Fruit fly (Drosophila melanogaster) whole organism, embryonic: ENCODE data around the gene Cortactin.
A peak's percentile ranks its signal among the peaks of the same experiment; 100 is the strongest.

ENCODE experiments used
- Antp ChIP-seq: fragments of 200-800 bp; sonication (Bioruptor generic); optimal IDR thresholded peaks from 3 replicates; lab custom pipeline; 2016; ENCODE audit warnings: missing biosample characterization, missing genetic modification characterization
- Asciz ChIP-seq: fragments of 200-800 bp; sonication (Bioruptor generic); optimal IDR thresholded peaks from 2 replicates; lab custom pipeline; 2017; ENCODE audit warnings: missing biosample characterization, mild to moderate bottlenecking, missing genetic modification characterization, missing genetic modification reagents
- Atf3 ChIP-seq: fragments of 200-800 bp; sonication (Bioruptor generic); optimal IDR thresholded peaks from 3 replicates; lab custom pipeline; 2016; ENCODE audit warnings: missing biosample characterization, missing genetic modification characterization
- CG11723 ChIP-seq: fragments of 200-800 bp; sonication (Bioruptor generic); optimal IDR thresholded peaks from 2 replicates; lab custom pipeline; 2017; ENCODE audit warnings: missing biosample characterization, mild to moderate bottlenecking, missing genetic modification characterization
- CG14050 ChIP-seq: fragments of 200-800 bp; sonication (Bioruptor generic); IDR thresholded peaks from 3 replicates; pipeline ENCODE4 v1.3.6; 2022; ENCODE audit warnings: missing biosample characterization, missing genetic modification characterization
- CG15601 ChIP-seq: fragments of 200-800 bp; sonication (Bioruptor generic); optimal IDR thresholded peaks from 3 replicates; lab custom pipeline; 2019; ENCODE audit warnings: missing biosample characterization, mild to moderate bottlenecking, missing genetic modification characterization, moderate library complexity
- CG16813 ChIP-seq: fragments of 200-800 bp; sonication (Bioruptor generic); IDR thresholded peaks from 3 replicates; pipeline ENCODE4 v1.3.6; 2022; ENCODE audit warnings: missing biosample characterization, missing genetic modification characterization; ENCODE audit not compliant: partially characterized antibody
- CG17186 ChIP-seq: fragments of 200-800 bp; sonication (Bioruptor generic); optimal IDR thresholded peaks from 3 replicates; lab custom pipeline; 2017; ENCODE audit warnings: missing biosample characterization, missing genetic modification reagents, missing genetic modification characterization
- CG17568 ChIP-seq: fragments of 200-800 bp; sonication (Bioruptor generic); optimal IDR thresholded peaks from 2 replicates; lab custom pipeline; 2018; ENCODE audit warnings: missing biosample characterization, mild to moderate bottlenecking, missing genetic modification characterization, moderate library complexity
- CG17612 ChIP-seq: fragments of 200-800 bp; sonication (Bioruptor generic); IDR thresholded peaks from 2 replicates; pipeline ENCODE4 v1.3.6; 2022; ENCODE audit warnings: missing biosample characterization, missing genetic modification characterization
- CG2129 ChIP-seq: fragments of 200-800 bp; sonication (Bioruptor generic); IDR thresholded peaks from 2 replicates; pipeline ENCODE4 v1.3.6; 2022; ENCODE audit warnings: missing biosample characterization, missing genetic modification characterization; ENCODE audit not compliant: partially characterized antibody
- CG2678 ChIP-seq: fragments of 200-800 bp; sonication (Bioruptor generic); optimal IDR thresholded peaks from 3 replicates; lab custom pipeline; 2019; ENCODE audit warnings: missing biosample characterization, mild to moderate bottlenecking, missing genetic modification characterization, moderate library complexity
- CG2712 ChIP-seq: fragments of 200-800 bp; optimal IDR thresholded peaks from 3 replicates; lab custom pipeline; 2019; ENCODE audit warnings: missing biosample characterization, mild to moderate bottlenecking, missing genetic modification characterization, moderate library complexity
- CG31388 ChIP-seq: fragments of 200-800 bp; sonication (Bioruptor generic); optimal IDR thresholded peaks from 2 replicates; lab custom pipeline; 2016; ENCODE audit warnings: missing biosample characterization, missing genetic modification characterization
- CG42726 ChIP-seq: fragments of 200-800 bp; sonication (Bioruptor generic); IDR thresholded peaks from 2 replicates; pipeline ENCODE4 v1.3.6; 2022; ENCODE audit warnings: missing biosample characterization, missing genetic modification characterization; ENCODE audit not compliant: partially characterized antibody
- CG4282 ChIP-seq: fragments of 200-800 bp; sonication (Bioruptor generic); optimal IDR thresholded peaks from 2 replicates; lab custom pipeline; 2016; ENCODE audit warnings: missing biosample characterization, missing genetic modification characterization
- CG4328 ChIP-seq: fragments of 200-800 bp; sonication (Bioruptor generic); optimal IDR thresholded peaks from 3 replicates; lab custom pipeline; 2017; ENCODE audit warnings: missing biosample characterization, missing genetic modification reagents, missing genetic modification characterization
- CG9797 ChIP-seq: fragments of 200-800 bp; sonication (Bioruptor generic); optimal IDR thresholded peaks from 3 replicates; lab custom pipeline; 2018; ENCODE audit warnings: missing biosample characterization, mild to moderate bottlenecking, missing genetic modification characterization
- CrebB ChIP-seq: fragments of 200-800 bp; sonication (Bioruptor generic); optimal IDR thresholded peaks from 3 replicates; lab custom pipeline; 2018; ENCODE audit warnings: missing biosample characterization, mild to moderate bottlenecking, missing genetic modification characterization
- Dad ChIP-seq: fragments of 200-800 bp; sonication (Bioruptor generic); optimal IDR thresholded peaks from 3 replicates; lab custom pipeline; 2016; ENCODE audit warnings: missing biosample characterization, missing genetic modification characterization
- Dek ChIP-seq: fragments of 200-800 bp; sonication (Bioruptor generic); optimal IDR thresholded peaks from 3 replicates; lab custom pipeline; 2019; ENCODE audit warnings: missing biosample characterization, mild to moderate bottlenecking, missing genetic modification characterization, moderate library complexity
- Dip2 ChIP-seq: fragments of 200-800 bp; sonication (Bioruptor generic); IDR thresholded peaks from 2 replicates; pipeline ENCODE4 v1.3.6; 2022; ENCODE audit warnings: missing biosample characterization, missing genetic modification characterization
- Dref ChIP-seq: fragments of 200-800 bp; sonication (Bioruptor generic); IDR thresholded peaks from 2 replicates; pipeline ENCODE4 v1.3.6; 2022; ENCODE audit warnings: missing biosample characterization, missing genetic modification characterization
- E2f2 ChIP-seq: fragments of 200-800 bp; sonication (Bioruptor generic); IDR thresholded peaks from 2 replicates; pipeline ENCODE4 v1.3.6; 2022; ENCODE audit warnings: missing biosample characterization, missing genetic modification characterization
- Eip74EF ChIP-seq, 2 experiments: fragments of 200-800 bp in 1 of 2; fragments of >200 bp in 1 of 2; sonication (Bioruptor generic) in 1 of 2; optimal IDR thresholded peaks; 2 replicates each; lab custom pipeline; 2017 to 2019; ENCODE audit warnings: missing biosample characterization in 2 of 2, missing genetic modification characterization in 2 of 2, mild to moderate bottlenecking in 1 of 2, moderate library complexity in 1 of 2
- Elba2 ChIP-seq: fragments of 200-800 bp; sonication (Bioruptor generic); optimal IDR thresholded peaks from 3 replicates; lab custom pipeline; 2016; ENCODE audit warnings: missing biosample characterization, missing genetic modification characterization
- Ets65A ChIP-seq: fragments of 200-800 bp; sonication (Bioruptor generic); peaks from one replicate; lab custom pipeline; 2016; ENCODE audit warnings: missing biosample characterization, missing genetic modification characterization
- H15 ChIP-seq: fragments of 200-800 bp; sonication (Bioruptor generic); IDR thresholded peaks from 3 replicates; pipeline ENCODE4 v1.3.6; 2022; ENCODE audit warnings: missing biosample characterization, missing genetic modification characterization
- MTF-1 ChIP-seq: fragments of 200-800 bp; sonication (Bioruptor generic); optimal IDR thresholded peaks from 2 replicates; lab custom pipeline; 2018; ENCODE audit warnings: missing biosample characterization, mild to moderate bottlenecking, missing genetic modification characterization, borderline replicate concordance
- PHDP ChIP-seq: fragments of 200-800 bp; sonication (Bioruptor generic); optimal IDR thresholded peaks from 3 replicates; lab custom pipeline; 2018; ENCODE audit warnings: missing biosample characterization, mild to moderate bottlenecking, missing genetic modification characterization, moderate library complexity
- Scr ChIP-seq: fragments of 200-800 bp; sonication (Bioruptor generic); IDR thresholded peaks from 2 replicates; pipeline ENCODE4 v1.3.6; 2022; ENCODE audit warnings: missing biosample characterization, missing genetic modification characterization; ENCODE audit not compliant: partially characterized antibody
- Side ChIP-seq: fragments of 200-800 bp; sonication (Bioruptor generic); optimal IDR thresholded peaks from 2 replicates; lab custom pipeline; 2016; ENCODE audit warnings: missing biosample characterization, missing genetic modification characterization
- Six4 ChIP-seq: fragments of 200-800 bp; sonication (Bioruptor generic); optimal IDR thresholded peaks from 2 replicates; lab custom pipeline; 2016; ENCODE audit warnings: missing biosample characterization, missing genetic modification characterization
- Sry-δ ChIP-seq: fragments of 200-800 bp; sonication (Bioruptor generic); optimal IDR thresholded peaks from 2 replicates; lab custom pipeline; 2016; ENCODE audit warnings: missing biosample characterization, missing genetic modification characterization
- Stat92E ChIP-seq, 3 experiments: fragments of >200 bp in 2 of 3; fragments of 200-800 bp in 1 of 3; sonication (Bioruptor generic) in 1 of 3; optimal IDR thresholded peaks; 2 replicates each; lab custom pipeline; 2017 to 2019; ENCODE audit warnings: missing biosample characterization in 3 of 3, missing genetic modification characterization in 3 of 3, mild to moderate bottlenecking in 1 of 3, moderate library complexity in 1 of 3
- Taf1 ChIP-seq: fragments of 200-800 bp; sonication (Bioruptor generic); IDR thresholded peaks from 2 replicates; pipeline ENCODE4 v1.3.6; 2022; ENCODE audit warnings: missing biosample characterization, missing genetic modification characterization
- Tbp ChIP-seq: fragments of >200 bp; optimal IDR thresholded peaks from 2 replicates; lab custom pipeline; 2018; ENCODE audit warnings: missing biosample characterization, missing genetic modification characterization
- chm ChIP-seq: fragments of 200-800 bp; sonication (Bioruptor generic); IDR thresholded peaks from 2 replicates; pipeline ENCODE4 v1.3.6; 2022; ENCODE audit warnings: missing biosample characterization, missing genetic modification characterization
- dpn ChIP-seq, 2 experiments: fragments of 200-800 bp; sonication (Bioruptor generic); optimal IDR thresholded peaks; 3 replicates each; lab custom pipeline; 2016; ENCODE audit warnings: missing biosample characterization in 2 of 2, missing genetic modification characterization in 2 of 2
- esg ChIP-seq: fragments of 200-800 bp; sonication (Bioruptor generic); conservative IDR thresholded peaks from 2 replicates; pipeline ENCODE4 v1.3.6; 2022; ENCODE audit warnings: missing biosample characterization, missing genetic modification characterization
- ham ChIP-seq: fragments of 200-800 bp; sonication (Bioruptor generic); IDR thresholded peaks from 2 replicates; pipeline ENCODE4 v1.3.6; 2022; ENCODE audit warnings: missing biosample characterization, missing genetic modification characterization
- hkb ChIP-seq, 2 experiments: fragments of 200-800 bp in 1 of 2; fragments of >200 bp in 1 of 2; sonication (Bioruptor generic) in 1 of 2; IDR thresholded peaks in 1 of 2; optimal IDR thresholded peaks in 1 of 2; 2 replicates each; pipeline versions ENCODE4 v1.3.6 to Lab custom; 2017 to 2022; ENCODE audit warnings: missing biosample characterization in 1 of 2, missing genetic modification characterization in 1 of 2
- oc ChIP-seq: fragments of 200-800 bp; sonication (Bioruptor generic); optimal IDR thresholded peaks from 2 replicates; lab custom pipeline; 2018; ENCODE audit warnings: missing biosample characterization, mild to moderate bottlenecking, missing genetic modification characterization, moderate library complexity
- ro ChIP-seq: fragments of 200-800 bp; sonication (Bioruptor generic); IDR thresholded peaks from 2 replicates; pipeline ENCODE4 v1.3.6; 2022; ENCODE audit warnings: missing biosample characterization, missing genetic modification characterization
- row ChIP-seq: fragments of 200-800 bp; sonication (Bioruptor generic); IDR thresholded peaks from 3 replicates; pipeline ENCODE4 v1.3.6; 2022; ENCODE audit warnings: missing biosample characterization, missing genetic modification characterization
- slou ChIP-seq: fragments of 200-800 bp; sonication (Bioruptor generic); optimal IDR thresholded peaks from 3 replicates; lab custom pipeline; 2016; ENCODE audit warnings: missing biosample characterization, missing genetic modification characterization
- tna ChIP-seq: fragments of 200-800 bp; sonication (Bioruptor generic); IDR thresholded peaks from 2 replicates; pipeline ENCODE4 v1.3.6; 2022; ENCODE audit warnings: missing biosample characterization, missing genetic modification characterization; ENCODE audit not compliant: partially characterized antibody
- wek ChIP-seq: fragments of 200-800 bp; sonication (Bioruptor generic); optimal IDR thresholded peaks from 3 replicates; lab custom pipeline; 2018; ENCODE audit warnings: missing biosample characterization, mild to moderate bottlenecking, missing genetic modification characterization, moderate library complexity
- zfh2 ChIP-seq: fragments of 200-800 bp; sonication (Bioruptor generic); optimal IDR thresholded peaks from 2 replicates; lab custom pipeline; 2016; ENCODE audit warnings: missing biosample characterization, missing genetic modification characterization

Gene Cortactin

DNA sequence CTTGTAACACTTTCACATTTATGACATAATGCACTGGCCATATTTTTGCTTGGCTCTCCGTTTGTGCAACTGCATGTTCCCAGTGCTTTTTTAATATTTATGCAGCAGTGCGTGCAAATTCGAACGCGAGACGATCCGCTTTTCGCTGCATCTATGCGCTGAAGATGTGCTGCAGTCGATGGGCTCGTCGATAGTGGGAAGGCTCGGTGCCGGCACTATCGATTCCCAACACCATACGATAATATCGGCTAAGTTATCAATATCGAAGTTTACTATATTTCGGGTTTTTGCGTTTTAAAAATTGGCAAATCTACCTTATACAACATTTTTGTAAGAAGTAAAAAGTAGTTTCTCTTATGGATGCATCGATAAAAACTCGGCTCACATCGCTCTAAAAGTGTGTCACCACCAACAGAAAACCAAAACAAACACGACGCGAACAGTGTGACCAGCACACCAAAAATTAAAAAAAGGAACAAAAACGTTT lies 33.4 kb upstream of the Cortactin start, which contains the start of gene RhoGAP93B (continued):
- peak; percentile 90 for TF ChIP-seq CG9797 (GFP tag; lab: Kevin White, UChicago)
- TF ChIP-seq row, result peak; percentile 96
- peak; percentile 100 for TF ChIP-seq Scr (GFP tag; lab: Robert Waterston, UW)
- TF ChIP-seq CG42726 (GFP tag; lab: Robert Waterston, UW), result peak; percentile 100
- TF ChIP-seq Stat92E (GFP tag; optimal IDR thresholded peaks at IDR 0.05; lab: Kevin White, UChicago), result peak in 1 of 3 experiments; percentile 54
- TF ChIP-seq PHDP, result peak; percentile 84
- peak; percentile 100 for TF ChIP-seq Sry-δ (GFP tag; lab: Kevin White, UChicago)
- TF ChIP-seq CG17186, result peak; percentile 91
- TF ChIP-seq CG4328 (GFP tag; lab: Kevin White, UChicago), result peak; percentile 71
- TF ChIP-seq Elba2 (GFP tag; lab: Kevin White, UChicago), result peak; percentile 55
- peak; percentile 81 for TF ChIP-seq CG14050 (GFP tag; lab: Robert Waterston, UW)
- TF ChIP-seq CG4282, result peak; percentile 73
- peak; percentile 90 for TF ChIP-seq H15 (GFP tag; lab: Robert Waterston, UW)
- peak; percentile 78 for TF ChIP-seq CG17612 (GFP tag; lab: Robert Waterston, UW)
- peak; percentile 25 for TF ChIP-seq wek
- TF ChIP-seq oc (tag; lab: Kevin White, UChicago), result no peak
- peak; percentile 90 for TF ChIP-seq esg (GFP tag; lab: Robert Waterston, UW)
- TF ChIP-seq CG2712, result peak; percentile 87
- TF ChIP-seq E2f2 (GFP tag; lab: Robert Waterston, UW), result peak; percentile 84
- peak; percentile 49 for TF ChIP-seq CG11723 (GFP tag; lab: Kevin White, UChicago)
- peak; percentile 15; the same call in 1 of the 2 replicates for TF ChIP-seq Dip2 (GFP tag; lab: Robert Waterston, UW)
- peak; percentile 67 for TF ChIP-seq Dek
- peak; percentile 88 for TF ChIP-seq Dref (GFP tag; lab: Robert Waterston, UW)
- TF ChIP-seq Asciz, result no peak
- peak; percentile 92 for TF ChIP-seq zfh2
- TF ChIP-seq Dad (GFP tag; lab: Kevin White, UChicago), result peak; percentile 92
- peak; percentile 88 for TF ChIP-seq hkb (optimal IDR thresholded peaks at IDR 0.05; lab: Kevin White, UChicago)
- TF ChIP-seq hkb (GFP tag; IDR thresholded peaks at IDR 0.05; lab: Robert Waterston, UW), result peak; percentile 92
- peak; percentile 86 for TF ChIP-seq dpn (GFP tag; optimal IDR thresholded peaks at IDR 0.05; lab: Kevin White, UChicago)
- TF ChIP-seq Side (GFP tag; lab: Kevin White, UChicago), result peak; percentile 78
- TF ChIP-seq ham (GFP tag; lab: Robert Waterston, UW), result no peak
- peak; percentile 99 for TF ChIP-seq Ets65A
- peak; percentile 100 for TF ChIP-seq tna (GFP tag; lab: Robert Waterston, UW)
- TF ChIP-seq Eip74EF (GFP tag; optimal IDR thresholded peaks at IDR 0.05; lab: Kevin White, UChicago), result no peak
- peak; percentile 100 for TF ChIP-seq CG16813 (GFP tag; lab: Robert Waterston, UW)
- no peak for TF ChIP-seq Tbp (GFP tag; lab: Kevin White, UChicago)
- peak; percentile 81 for TF ChIP-seq Antp (GFP tag; lab: Kevin White, UChicago)
- TF ChIP-seq Taf1, result peak; percentile 80
- TF ChIP-seq chm (GFP tag; lab: Robert Waterston, UW), result peak; percentile 86
- TF ChIP-seq MTF-1, result peak; percentile 64
- peak; percentile 100 for TF ChIP-seq CG2129 (GFP tag; lab: Robert Waterston, UW)
- peak; percentile 86 for TF ChIP-seq Atf3
- TF ChIP-seq slou (GFP tag; lab: Kevin White, UChicago), result no peak
- peak; percentile 56 for TF ChIP-seq CrebB (tag; lab: Kevin White, UChicago)
- peak; percentile 47; the same call in 1 of the 2 replicates for TF ChIP-seq ro
- TF ChIP-seq CG17568 (GFP tag; lab: Kevin White, UChicago), result no peak
- TF ChIP-seq CG2678, result no peak
- TF ChIP-seq CG15601 (tag; lab: Kevin White, UChicago), result peak; percentile 78
- no peak for TF ChIP-seq CG31388 (GFP tag; lab: Kevin White, UChicago)
- TF ChIP-seq Six4, result peak; percentile 60
